Worm (Caenorhabditis elegans) whole organism, early embryonic: ENCODE data around the gene F35G12.12.
A peak's percentile ranks its signal among the peaks of the same experiment; 100 is the strongest.

Experiments used
- F13C5.2 ChIP-seq: sonication (generic microtip); optimal IDR thresholded peaks from 2 replicates; lab custom pipeline; 2017; ENCODE audit warnings: mild to moderate bottlenecking, missing genetic modification characterization, inconsistent platforms, missing compliant biosample characterization
- ama-1 ChIP-seq: fragments of 150-350 bp; optimal IDR thresholded peaks from 2 replicates; lab custom pipeline; 2014
- ets-7 ChIP-seq: sonication (generic microtip); optimal IDR thresholded peaks from 2 replicates; lab custom pipeline; 2016; ENCODE audit warnings: missing genotype, missing genetic modification characterization, missing compliant biosample characterization
- hnd-1 ChIP-seq: sonication (generic microtip); optimal IDR thresholded peaks from 2 replicates; lab custom pipeline; 2016; ENCODE audit warnings: missing genetic modification characterization, missing compliant biosample characterization
- tra-4 ChIP-seq: sonication (generic microtip); optimal IDR thresholded peaks from 2 replicates; lab custom pipeline; 2017; ENCODE audit warnings: missing genetic modification characterization, missing compliant biosample characterization

ce11 chrIII:4542362-4542931, 39.1 kb upstream of the F35G12.12 start, which contains the start of the genes mrps-34 and cisd-3.1:
- TF ChIP-seq ets-7 (no peak), hnd-1 (tag; lab: Kevin White, UChicago) (peak; percentile 18), tra-4 (tag; lab: Kevin White, UChicago) (no peak), F13C5.2 (peak; percentile 38), ama-1 (lab: Kevin White, UChicago) (no peak)
